Worm (Caenorhabditis elegans) whole organism, L1 larva: ENCODE measurements around the gene F20D6.11.

Source experiments
- irx-1 ChIP-seq: sonication (generic microtip); optimal IDR thresholded peaks from 2 replicates; lab custom pipeline; 2016; ENCODE audit warnings: missing genetic modification characterization, missing compliant biosample characterization
- skn-1 ChIP-seq: fragments of 150-350 bp; optimal IDR thresholded peaks from 2 replicates; lab custom pipeline; 2014; ENCODE audit warnings: missing biosample characterization, missing genetic modification characterization
- tbx-2 ChIP-seq: sonication (generic microtip); optimal IDR thresholded peaks from 2 replicates; lab custom pipeline; 2016; ENCODE audit warnings: missing genetic modification characterization, missing compliant biosample characterization
- xbp-1 ChIP-seq: sonication (generic microtip); optimal IDR thresholded peaks from 2 replicates; lab custom pipeline; 2016; ENCODE audit warnings: missing genetic modification characterization, missing compliant biosample characterization

ce11 chrV:8155743-8156142 is 43.2 kb downstream of the F20D6.11 start:
- TF ChIP-seq irx-1 (tag; lab: Kevin White, UChicago) = no peak
- TF ChIP-seq xbp-1 (tag; lab: Kevin White, UChicago) = no peak
- TF ChIP-seq tbx-2 (tag; lab: Kevin White, UChicago) = no peak
- no peak for TF ChIP-seq skn-1 (tag; lab: Kevin White, UChicago)
